Worm (Caenorhabditis elegans) whole organism, midembryonic: ENCODE measurements around the gene dop-1.

Source experiments
- T22C8.4 ChIP-seq: fragments of 200-800 bp; sonication (Bioruptor generic); IDR thresholded peaks from 2 replicates; pipeline ENCODE4 v1.3.6; 2022; ENCODE audit warnings: missing genetic modification characterization, missing compliant biosample characterization
- cog-1 ChIP-seq: sonication (generic microtip); optimal IDR thresholded peaks from 2 replicates; lab custom pipeline; 2016; ENCODE audit warnings: missing genetic modification characterization, missing compliant biosample characterization
- flt-1 ChIP-seq: fragments of 200-800 bp; sonication (Bioruptor generic); IDR thresholded peaks from 2 replicates; pipeline ENCODE4 v1.3.6; 2022; ENCODE audit warnings: missing genetic modification characterization, missing compliant biosample characterization
- klf-2 ChIP-seq: fragments of 200-800 bp; sonication (Bioruptor generic); conservative IDR thresholded peaks from 2 replicates; pipeline ENCODE4 v1.3.6; 2022; ENCODE audit warnings: missing genetic modification reagents, missing genetic modification characterization, missing compliant biosample characterization
- med-1 ChIP-seq: sonication (generic microtip); optimal IDR thresholded peaks from 2 replicates; lab custom pipeline; 2017; ENCODE audit warnings: missing genetic modification characterization, mild to moderate bottlenecking, missing compliant biosample characterization, antibody characterized with exemption, missing genetic modification reagents; ENCODE audit not compliant: insufficient read depth
- ref-1 ChIP-seq: fragments of 200-800 bp; sonication (Bioruptor generic); conservative IDR thresholded peaks from 2 replicates; pipeline ENCODE4 v1.3.6; 2022; ENCODE audit warnings: missing genetic modification reagents, missing genetic modification characterization, missing compliant biosample characterization
- tab-1 ChIP-seq: fragments of 200-800 bp; sonication (Bioruptor generic); IDR thresholded peaks from 2 replicates; pipeline ENCODE4 v1.3.6; 2022; ENCODE audit warnings: missing genetic modification characterization, missing compliant biosample characterization
- ztf-23 ChIP-seq: fragments of 200-800 bp; sonication (Bioruptor generic); IDR thresholded peaks from 2 replicates; pipeline ENCODE4 v1.3.6; 2022; ENCODE audit warnings: missing genetic modification reagents, missing genetic modification characterization, missing compliant biosample characterization
- ztf-29 ChIP-seq: fragments of 200-800 bp; sonication (Bioruptor generic); IDR thresholded peaks from 2 replicates; pipeline ENCODE4 v1.3.6; 2022; ENCODE audit warnings: missing genetic modification reagents, missing genetic modification characterization, missing compliant biosample characterization

dop-1 gene

DNA sequence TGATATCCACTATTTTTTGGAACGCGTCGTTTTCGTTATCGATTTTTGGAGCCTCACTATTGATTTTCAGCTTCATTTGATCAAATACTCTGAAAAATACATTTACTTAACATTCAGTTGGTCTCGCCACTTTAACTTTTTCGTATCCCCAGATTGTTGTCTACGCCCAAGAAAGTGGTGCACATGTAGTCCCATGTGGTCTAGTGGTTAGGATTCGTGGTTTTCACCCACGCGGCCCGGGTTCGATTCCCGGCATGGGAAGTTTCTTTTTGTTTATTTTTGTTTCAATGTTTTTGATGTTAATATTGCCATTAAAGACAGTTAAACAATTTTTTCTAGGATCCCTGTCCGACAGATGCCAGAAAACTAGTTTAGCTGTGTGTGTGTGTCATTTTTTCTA is 25.4 kb upstream of the dop-1 start:
- TF ChIP-seq med-1 (GFP tag; lab: Kevin White, UChicago) (peak; percentile 55), cog-1 (tag; lab: Kevin White, UChicago) (peak; percentile 63), ref-1 (GFP tag; lab: Robert Waterston, UW) (peak; percentile 58), flt-1 (GFP tag; lab: Robert Waterston, UW) (peak; percentile 93), ztf-23 (GFP tag; lab: Robert Waterston, UW) (peak; percentile 81), tab-1 (GFP tag; lab: Robert Waterston, UW) (peak; percentile 92), T22C8.4 (peak; percentile 75), klf-2 (peak; percentile 72; the same call in 1 of the 2 replicates), ztf-29 (GFP tag; lab: Robert Waterston, UW) (peak; percentile 86; the same call in 1 of the 2 replicates)

- TF ChIP-seq ztf-29 (GFP tag; lab: Robert Waterston, UW) = no peak
- no peak for TF ChIP-seq ref-1 (GFP tag; lab: Robert Waterston, UW)
- TF ChIP-seq flt-1 (GFP tag; lab: Robert Waterston, UW) = no peak
- no peak for TF ChIP-seq tab-1 (GFP tag; lab: Robert Waterston, UW)
- no peak for TF ChIP-seq T22C8.4
- TF ChIP-seq cog-1 (tag; lab: Kevin White, UChicago) = no peak
Measured at ce11 chrX:4440641-4441040, 22.0 kb upstream of the dop-1 start, which contains the start of gene F15A8.1. Gene F15A8.1, plus strand, starts transcription at chrX:4440941.

DNA sequence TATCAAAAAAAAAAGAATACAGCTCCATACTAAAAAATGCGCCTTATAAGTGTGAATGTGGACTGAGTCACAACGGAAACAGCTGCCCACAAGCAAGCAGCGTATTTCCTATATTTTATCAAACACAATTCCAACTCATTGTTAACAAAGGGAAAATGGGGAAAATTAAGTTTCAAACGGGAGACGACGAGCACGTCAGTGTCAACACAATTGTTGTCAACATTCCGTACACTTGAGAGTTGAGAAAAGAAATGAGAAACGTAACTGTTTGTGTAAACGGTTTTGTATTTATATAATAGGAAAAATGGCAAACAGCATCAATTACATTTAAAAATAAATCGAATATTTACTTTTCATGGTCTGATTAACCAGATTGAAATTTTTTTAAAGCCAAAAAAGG is 21.0 kb upstream of the dop-1 start:
- TF ChIP-seq tab-1 (GFP tag; lab: Robert Waterston, UW) (no peak), ztf-29 (GFP tag; lab: Robert Waterston, UW) (no peak), ref-1 (GFP tag; lab: Robert Waterston, UW) (no peak), ztf-23 (GFP tag; lab: Robert Waterston, UW) (no peak), klf-2 (no peak), med-1 (GFP tag; lab: Kevin White, UChicago) (no peak), T22C8.4 (no peak), cog-1 (tag; lab: Kevin White, UChicago) (no peak), flt-1 (GFP tag; lab: Robert Waterston, UW) (no peak)

ce11 chrX:4438823-4439222 is 20.2 kb upstream of the dop-1 start:
- TF ChIP-seq tab-1 (GFP tag; lab: Robert Waterston, UW) (no peak), T22C8.4 (no peak), ztf-23 (GFP tag; lab: Robert Waterston, UW) (no peak), klf-2 (no peak), cog-1 (tag; lab: Kevin White, UChicago) (no peak), ref-1 (GFP tag; lab: Robert Waterston, UW) (no peak), med-1 (GFP tag; lab: Kevin White, UChicago) (no peak), flt-1 (GFP tag; lab: Robert Waterston, UW) (no peak), ztf-29 (GFP tag; lab: Robert Waterston, UW) (no peak)

- TF ChIP-seq tab-1 (GFP tag; lab: Robert Waterston, UW) (no peak), cog-1 (tag; lab: Kevin White, UChicago) (no peak), ref-1 (GFP tag; lab: Robert Waterston, UW) (no peak), med-1 (GFP tag; lab: Kevin White, UChicago) (no peak), flt-1 (GFP tag; lab: Robert Waterston, UW) (no peak), ztf-23 (GFP tag; lab: Robert Waterston, UW) (no peak), ztf-29 (GFP tag; lab: Robert Waterston, UW) (no peak), T22C8.4 (no peak), klf-2 (no peak)
Measured at ce11 chrX:4437555-4437954, 18.9 kb upstream of the dop-1 start, which contains the start of gene cest-26. Gene cest-26, minus strand, starts transcription at chrX:4437655.

DNA sequence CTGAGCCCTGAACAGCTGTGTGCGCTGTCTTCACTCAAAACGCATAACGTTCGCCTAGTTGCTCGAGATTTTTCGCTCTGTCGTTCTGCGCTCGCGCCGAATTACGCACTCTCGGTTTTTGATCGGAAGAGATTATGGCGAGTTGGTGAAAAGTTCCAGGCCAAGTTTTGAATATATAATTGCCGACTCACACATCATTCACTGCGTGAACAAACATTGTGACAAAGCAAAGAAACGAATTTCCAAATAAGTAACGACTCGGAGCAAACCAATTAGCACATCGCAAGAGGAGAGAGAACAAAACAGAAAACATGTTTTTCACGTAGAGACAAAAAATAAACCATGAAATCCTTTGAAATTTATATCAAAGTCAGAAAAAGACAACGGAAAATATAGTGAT is 16.7 kb upstream of the dop-1 start:
- TF ChIP-seq cog-1 (tag; lab: Kevin White, UChicago) (no peak), med-1 (GFP tag; lab: Kevin White, UChicago) (no peak), T22C8.4 (no peak), ref-1 (GFP tag; lab: Robert Waterston, UW) (no peak), klf-2 (no peak), ztf-23 (GFP tag; lab: Robert Waterston, UW) (no peak), flt-1 (GFP tag; lab: Robert Waterston, UW) (no peak), ztf-29 (GFP tag; lab: Robert Waterston, UW) (no peak), tab-1 (GFP tag; lab: Robert Waterston, UW) (no peak)

DNA sequence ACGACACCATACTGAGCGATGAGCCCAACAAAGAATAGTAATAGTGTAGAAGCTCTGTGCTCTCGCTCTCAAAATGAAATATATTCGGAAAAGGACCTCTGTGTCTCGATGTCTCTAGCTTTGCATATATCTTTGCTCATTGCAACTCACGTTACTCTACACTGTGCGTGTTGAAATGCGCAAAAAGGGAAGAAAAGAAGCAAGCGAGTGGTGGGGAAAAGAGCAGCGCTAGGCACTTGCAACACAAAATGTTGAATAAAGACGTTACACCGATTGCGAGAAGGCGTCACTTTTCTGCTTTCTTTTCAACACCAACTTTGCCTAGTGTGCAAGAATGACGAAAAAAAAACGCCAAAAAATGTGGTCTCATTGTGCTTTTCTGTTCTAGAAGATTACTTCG is 15.9 kb upstream of the dop-1 start:
- TF ChIP-seq klf-2 (no peak), med-1 (GFP tag; lab: Kevin White, UChicago) (no peak), T22C8.4 (no peak), ztf-29 (GFP tag; lab: Robert Waterston, UW) (no peak), flt-1 (GFP tag; lab: Robert Waterston, UW) (no peak)

ce11 chrX:4429364-4429763 is 10.7 kb upstream of the dop-1 start:
- TF ChIP-seq klf-2 (no peak), ztf-29 (GFP tag; lab: Robert Waterston, UW) (no peak), flt-1 (GFP tag; lab: Robert Waterston, UW) (no peak), T22C8.4 (no peak), ref-1 (GFP tag; lab: Robert Waterston, UW) (no peak), med-1 (GFP tag; lab: Kevin White, UChicago) (no peak), tab-1 (GFP tag; lab: Robert Waterston, UW) (no peak), ztf-23 (GFP tag; lab: Robert Waterston, UW) (no peak), cog-1 (tag; lab: Kevin White, UChicago) (no peak)

DNA sequence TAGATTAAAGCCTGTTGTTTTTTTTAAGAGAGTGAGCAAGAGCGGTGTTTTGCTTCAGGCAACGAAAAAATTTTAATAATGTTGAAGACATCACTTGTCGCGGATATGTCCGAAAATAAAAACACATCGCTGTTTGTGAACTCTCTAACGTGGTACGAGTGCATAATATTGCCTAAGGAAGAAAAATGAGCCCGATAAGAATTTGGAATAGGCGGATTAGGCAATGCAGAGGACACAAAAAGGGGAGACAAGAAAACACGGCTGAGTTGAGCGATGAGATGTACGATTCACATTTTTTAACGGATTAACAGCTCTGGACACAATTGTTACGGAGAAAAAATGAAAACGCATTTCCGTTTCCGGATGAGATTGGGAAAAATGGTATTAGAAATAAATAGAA is 8.7 kb upstream of the dop-1 start:
- TF ChIP-seq cog-1 (tag; lab: Kevin White, UChicago) = no peak
- TF ChIP-seq med-1 (GFP tag; lab: Kevin White, UChicago) = no peak
- TF ChIP-seq ztf-23 (GFP tag; lab: Robert Waterston, UW) = no peak
- TF ChIP-seq klf-2 = no peak
- TF ChIP-seq tab-1 (GFP tag; lab: Robert Waterston, UW) = no peak
- no peak for TF ChIP-seq flt-1 (GFP tag; lab: Robert Waterston, UW)
- no peak for TF ChIP-seq ref-1 (GFP tag; lab: Robert Waterston, UW)
- TF ChIP-seq T22C8.4 = no peak
- TF ChIP-seq ztf-29 (GFP tag; lab: Robert Waterston, UW) = no peak
